Fruit fly (Drosophila melanogaster) whole organism, embryonic: ENCODE data around the gene att-ORFB.

Experiments used
- CG10654 ChIP-seq: fragments of 200-800 bp; sonication (Bioruptor generic); optimal IDR thresholded peaks from 2 replicates; lab custom pipeline; 2016; ENCODE audit warnings: missing biosample characterization, missing genetic modification characterization
- CG11398 ChIP-seq: fragments of 200-800 bp; sonication (Bioruptor generic); optimal IDR thresholded peaks from 2 replicates; lab custom pipeline; 2016; ENCODE audit warnings: missing biosample characterization, missing genetic modification characterization
- CG11695 ChIP-seq: fragments of 200-800 bp; sonication (Bioruptor generic); IDR thresholded peaks from 3 replicates; pipeline ENCODE4 v1.3.6; 2022; ENCODE audit warnings: missing biosample characterization, missing genetic modification characterization
- CG1529 ChIP-seq: fragments of 200-800 bp; sonication (Bioruptor generic); optimal IDR thresholded peaks from 3 replicates; lab custom pipeline; 2018; ENCODE audit warnings: missing biosample characterization, missing genetic modification characterization
- CG15601 ChIP-seq: fragments of 200-800 bp; sonication (Bioruptor generic); optimal IDR thresholded peaks from 3 replicates; lab custom pipeline; 2019; ENCODE audit warnings: missing biosample characterization, mild to moderate bottlenecking, missing genetic modification characterization, moderate library complexity
- CG1602 ChIP-seq: fragments of 200-800 bp; sonication (Bioruptor generic); optimal IDR thresholded peaks from 3 replicates; lab custom pipeline; 2016; ENCODE audit warnings: missing biosample characterization, missing genetic modification characterization
- CG16815 ChIP-seq: fragments of 200-800 bp; sonication (Bioruptor generic); optimal IDR thresholded peaks from 3 replicates; lab custom pipeline; 2017; ENCODE audit warnings: missing biosample characterization, mild to moderate bottlenecking, missing genetic modification characterization
- CG18764 ChIP-seq: fragments of 200-800 bp; sonication (Bioruptor generic); optimal IDR thresholded peaks from 3 replicates; lab custom pipeline; 2016; ENCODE audit warnings: missing biosample characterization, missing genetic modification characterization
- CG2116 ChIP-seq: fragments of 200-800 bp; sonication (Bioruptor generic); optimal IDR thresholded peaks from 3 replicates; lab custom pipeline; 2018; ENCODE audit warnings: missing biosample characterization, mild to moderate bottlenecking, missing genetic modification characterization
- CG2202 ChIP-seq: fragments of 200-800 bp; sonication (Bioruptor generic); optimal IDR thresholded peaks from 2 replicates; lab custom pipeline; 2018; ENCODE audit warnings: missing biosample characterization, mild to moderate bottlenecking, missing genetic modification characterization
- CG33557 ChIP-seq: fragments of 200-800 bp; sonication (Bioruptor generic); optimal IDR thresholded peaks from 2 replicates; lab custom pipeline; 2019; ENCODE audit warnings: missing biosample characterization, mild to moderate bottlenecking, missing genetic modification characterization, moderate library complexity
- CG3838 ChIP-seq: fragments of 200-800 bp; sonication (Bioruptor generic); optimal IDR thresholded peaks from 3 replicates; lab custom pipeline; 2016; ENCODE audit warnings: missing biosample characterization, missing genetic modification characterization
- CG4328 ChIP-seq: fragments of 200-800 bp; sonication (Bioruptor generic); optimal IDR thresholded peaks from 3 replicates; lab custom pipeline; 2017; ENCODE audit warnings: missing biosample characterization, missing genetic modification reagents, missing genetic modification characterization
- CG6254 ChIP-seq: fragments of 200-800 bp; sonication (Bioruptor generic); optimal IDR thresholded peaks from 3 replicates; lab custom pipeline; 2017; ENCODE audit warnings: mild to moderate bottlenecking, missing biosample characterization, missing genetic modification reagents, missing genetic modification characterization
- CG6854 ChIP-seq: fragments of 200-800 bp; sonication (Bioruptor generic); optimal IDR thresholded peaks from 3 replicates; lab custom pipeline; 2017; ENCODE audit warnings: missing biosample characterization, mild to moderate bottlenecking, missing genetic modification characterization
- CG8359 ChIP-seq: fragments of 200-800 bp; sonication (Bioruptor generic); optimal IDR thresholded peaks from 2 replicates; lab custom pipeline; 2017; ENCODE audit warnings: missing biosample characterization, mild to moderate bottlenecking, missing genetic modification characterization, borderline replicate concordance
- CG9817 ChIP-seq: fragments of 200-800 bp; sonication (Bioruptor generic); optimal IDR thresholded peaks from 2 replicates; lab custom pipeline; 2018; ENCODE audit warnings: missing biosample characterization, mild to moderate bottlenecking, missing genetic modification characterization, moderate library complexity
- CHES-1-like ChIP-seq: fragments of 200-800 bp; sonication (Bioruptor generic); optimal IDR thresholded peaks from 2 replicates; lab custom pipeline; 2016; ENCODE audit warnings: missing biosample characterization, missing genetic modification characterization
- Deaf1 ChIP-seq: fragments of 200-800 bp; optimal IDR thresholded peaks from 3 replicates; lab custom pipeline; 2019; ENCODE audit warnings: missing biosample characterization, mild to moderate bottlenecking, missing genetic modification characterization, moderate library complexity
- Fer2 ChIP-seq: fragments of 200-800 bp; sonication (Bioruptor generic); optimal IDR thresholded peaks from 2 replicates; lab custom pipeline; 2018; ENCODE audit warnings: missing biosample characterization, mild to moderate bottlenecking, missing genetic modification characterization, moderate library complexity
- Hand ChIP-seq: fragments of 200-800 bp; sonication (Bioruptor generic); optimal IDR thresholded peaks from 2 replicates; lab custom pipeline; 2017; ENCODE audit warnings: mild to moderate bottlenecking, missing biosample characterization, missing genetic modification reagents, missing genetic modification characterization
- Hmr ChIP-seq: fragments of 200-800 bp; sonication (Bioruptor generic); optimal IDR thresholded peaks from 3 replicates; lab custom pipeline; 2017; ENCODE audit warnings: mild to moderate bottlenecking, missing biosample characterization, missing genetic modification reagents, missing genetic modification characterization
- Hr78 ChIP-seq, 2 experiments: fragments of 200-800 bp in 1 of 2; fragments of >200 bp in 1 of 2; sonication (Bioruptor generic) in 1 of 2; optimal IDR thresholded peaks; 2 replicates each; lab custom pipeline; 2017 to 2019; ENCODE audit warnings: missing biosample characterization in 2 of 2, missing genetic modification characterization in 2 of 2, mild to moderate bottlenecking in 1 of 2, moderate library complexity in 1 of 2
- Kr ChIP-seq: fragments of 200-800 bp; sonication (Bioruptor generic); optimal IDR thresholded peaks from 2 replicates; lab custom pipeline; 2017; ENCODE audit warnings: missing biosample characterization, mild to moderate bottlenecking, missing genetic modification characterization
- Nf-YB ChIP-seq: fragments of 200-800 bp; sonication (Bioruptor generic); optimal IDR thresholded peaks from 3 replicates; lab custom pipeline; 2019; ENCODE audit warnings: missing biosample characterization, mild to moderate bottlenecking, missing genetic modification characterization, moderate library complexity
- Ravus ChIP-seq: fragments of 200-800 bp; sonication (Bioruptor generic); IDR thresholded peaks from 2 replicates; pipeline ENCODE4 v1.3.6; 2022; ENCODE audit warnings: missing biosample characterization, missing genetic modification characterization
- Vsx1 ChIP-seq: fragments of 200-800 bp; sonication (Bioruptor generic); optimal IDR thresholded peaks from 2 replicates; lab custom pipeline; 2017; ENCODE audit warnings: missing biosample characterization, mild to moderate bottlenecking, missing genetic modification characterization, missing genetic modification reagents
- bab2 ChIP-seq: fragments of 200-800 bp; sonication (Bioruptor generic); optimal IDR thresholded peaks from 2 replicates; lab custom pipeline; 2016; ENCODE audit warnings: missing biosample characterization, missing genetic modification characterization
- bcd ChIP-seq: fragments of 200-800 bp; sonication (Bioruptor generic); optimal IDR thresholded peaks from 2 replicates; lab custom pipeline; 2017; ENCODE audit warnings: missing biosample characterization, mild to moderate bottlenecking, missing genetic modification characterization
- chinmo ChIP-seq: fragments of 200-800 bp; sonication (Bioruptor generic); IDR thresholded peaks from 4 replicates; pipeline ENCODE4 v1.3.6; 2022; ENCODE audit warnings: missing biosample characterization, missing genetic modification characterization; ENCODE audit not compliant: partially characterized antibody
- corto ChIP-seq: fragments of 200-800 bp; sonication (Bioruptor generic); optimal IDR thresholded peaks from 2 replicates; lab custom pipeline; 2016; ENCODE audit warnings: missing biosample characterization, mild to moderate bottlenecking, missing genetic modification characterization, moderate library complexity
- crc ChIP-seq: fragments of 200-800 bp; sonication (Bioruptor generic); optimal IDR thresholded peaks from 2 replicates; lab custom pipeline; 2016; ENCODE audit warnings: missing biosample characterization, missing genetic modification characterization
- fd96Cb ChIP-seq: fragments of 200-800 bp; sonication (Bioruptor generic); optimal IDR thresholded peaks from 2 replicates; lab custom pipeline; 2018; ENCODE audit warnings: missing biosample characterization, mild to moderate bottlenecking, missing genetic modification characterization, moderate library complexity
- ftz-f1 ChIP-seq: fragments of 200-800 bp; sonication (Bioruptor generic); optimal IDR thresholded peaks from 2 replicates; lab custom pipeline; 2016; ENCODE audit warnings: missing biosample characterization, missing genetic modification characterization
- gcm ChIP-seq: fragments of 200-800 bp; sonication (Bioruptor generic); optimal IDR thresholded peaks from 2 replicates; lab custom pipeline; 2019; ENCODE audit warnings: missing biosample characterization, mild to moderate bottlenecking, missing genetic modification characterization, moderate library complexity
- gem ChIP-seq: fragments of 200-800 bp; sonication (Bioruptor generic); optimal IDR thresholded peaks from 2 replicates; lab custom pipeline; 2019; ENCODE audit warnings: missing biosample characterization, mild to moderate bottlenecking, missing genetic modification characterization, moderate library complexity
- grn ChIP-seq: fragments of 200-800 bp; sonication (Bioruptor generic); optimal IDR thresholded peaks from 3 replicates; lab custom pipeline; 2017; ENCODE audit warnings: missing biosample characterization, missing genetic modification characterization
- ham ChIP-seq: fragments of 200-800 bp; sonication (Bioruptor generic); IDR thresholded peaks from 2 replicates; pipeline ENCODE4 v1.3.6; 2022; ENCODE audit warnings: missing biosample characterization, missing genetic modification characterization
- kah ChIP-seq: fragments of 200-800 bp; sonication (Bioruptor generic); optimal IDR thresholded peaks from 2 replicates; lab custom pipeline; 2018; ENCODE audit warnings: missing biosample characterization, mild to moderate bottlenecking, missing genetic modification characterization
- lab ChIP-seq: fragments of 200-800 bp; sonication (Bioruptor generic); optimal IDR thresholded peaks from 3 replicates; lab custom pipeline; 2017; ENCODE audit warnings: missing biosample characterization, missing genetic modification characterization, mild to moderate bottlenecking, moderate library complexity, missing genetic modification reagents
- slou ChIP-seq: fragments of 200-800 bp; sonication (Bioruptor generic); optimal IDR thresholded peaks from 3 replicates; lab custom pipeline; 2016; ENCODE audit warnings: missing biosample characterization, missing genetic modification characterization
- sna ChIP-seq: fragments of 200-800 bp; sonication (Bioruptor generic); IDR thresholded peaks from 2 replicates; pipeline ENCODE4 v1.3.6; 2022; ENCODE audit warnings: missing biosample characterization, missing genetic modification characterization; ENCODE audit not compliant: partially characterized antibody
- tap ChIP-seq: fragments of 200-800 bp; optimal IDR thresholded peaks from 3 replicates; lab custom pipeline; 2019; ENCODE audit warnings: missing biosample characterization, mild to moderate bottlenecking, missing genetic modification characterization, moderate library complexity
- unpg ChIP-seq: fragments of 200-800 bp; sonication (Bioruptor generic); optimal IDR thresholded peaks from 3 replicates; lab custom pipeline; 2018; ENCODE audit warnings: missing biosample characterization, mild to moderate bottlenecking, missing genetic modification characterization, moderate library complexity
- vnd ChIP-seq: fragments of 200-800 bp; sonication (Bioruptor generic); IDR thresholded peaks from 3 replicates; pipeline ENCODE4 v1.3.6; 2022; ENCODE audit warnings: missing biosample characterization, missing genetic modification characterization; ENCODE audit not compliant: partially characterized antibody
- z ChIP-seq: fragments of 200-800 bp; sonication (Bioruptor generic); IDR thresholded peaks from 3 replicates; pipeline ENCODE4 v1.3.6; 2022; ENCODE audit warnings: missing biosample characterization, missing genetic modification characterization
- zfh1 ChIP-seq: fragments of 200-800 bp; sonication (Bioruptor generic); IDR thresholded peaks from 3 replicates; pipeline ENCODE4 v1.3.6; 2022; ENCODE audit warnings: missing biosample characterization, missing genetic modification characterization

Gene att-ORFB

DNA sequence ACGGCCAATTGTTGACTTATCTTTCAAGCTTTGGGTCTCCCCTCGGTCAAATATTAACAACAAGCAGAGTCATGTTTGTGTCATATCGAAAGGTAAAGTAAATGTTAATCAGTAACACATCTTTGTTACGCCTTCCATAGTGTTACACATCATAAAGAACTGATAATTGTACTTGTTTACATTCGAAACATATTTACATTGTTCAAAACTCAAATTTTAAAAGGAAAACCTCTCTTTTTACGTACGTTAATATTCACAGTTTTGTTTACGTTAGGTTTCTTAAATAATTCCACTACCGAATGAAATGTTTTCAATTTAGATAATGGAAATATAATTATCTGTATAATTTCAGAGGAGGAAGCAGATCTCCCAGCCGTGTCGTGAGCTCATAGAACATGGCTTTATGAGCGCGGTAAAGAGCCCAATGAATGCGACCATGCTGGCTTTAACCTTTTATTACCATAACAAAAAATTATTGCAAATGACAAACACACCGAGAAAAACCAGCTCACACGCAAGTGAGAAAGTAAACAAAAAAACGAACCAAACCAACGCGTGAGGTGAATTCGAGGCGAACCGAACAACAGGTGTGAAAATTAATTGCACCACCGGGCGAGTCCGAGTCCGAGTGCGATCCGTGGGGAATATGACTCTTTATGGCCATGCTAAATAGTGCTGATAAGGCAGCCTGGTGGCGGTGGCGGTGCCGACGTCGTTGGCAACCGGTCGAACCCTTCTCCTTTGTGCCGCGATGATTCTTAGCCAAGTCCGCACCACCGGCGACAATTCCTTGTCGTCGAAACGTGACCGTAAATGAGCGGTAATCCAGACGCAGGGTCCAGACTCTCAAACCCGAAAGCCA lies 11.7 kb downstream of the att-ORFB start (continued):
- TF ChIP-seq CG6254 (GFP tag; lab: Kevin White, UChicago) (peak; percentile 20), CG18764 (GFP tag; lab: Kevin White, UChicago) (no peak), Deaf1 (peak; percentile 29), unpg (no peak), CG33557 (GFP tag; lab: Kevin White, UChicago) (peak; percentile 84), Hmr (GFP tag; lab: Kevin White, UChicago) (peak; percentile 54), CG4328 (peak; percentile 36), tap (tag; lab: Kevin White, UChicago) (peak; percentile 41), CG16815 (GFP tag; lab: Kevin White, UChicago) (no peak), gem (peak; percentile 67), CG6854 (GFP tag; lab: Kevin White, UChicago) (peak; percentile 13), CG1529 (GFP tag; lab: Kevin White, UChicago) (peak; percentile 71), crc (GFP tag; lab: Kevin White, UChicago) (no peak), grn (GFP tag; lab: Kevin White, UChicago) (peak; percentile 29), gcm (GFP tag; lab: Kevin White, UChicago) (peak; percentile 72), kah (GFP tag; lab: Kevin White, UChicago) (peak; percentile 56), zfh1 (GFP tag; lab: Robert Waterston, UW) (peak; percentile 60; the same call in 2 of the 3 replicates), corto (no peak), bcd (no peak), CG15601 (tag; lab: Kevin White, UChicago) (peak; percentile 81), Kr (GFP tag; lab: Kevin White, UChicago) (peak; percentile 74), bab2 (GFP tag; lab: Kevin White, UChicago) (peak; percentile 51), CG1602 (peak; percentile 42), z (GFP tag; lab: Robert Waterston, UW) (peak; percentile 52; the same call in 1 of the 3 replicates), CHES-1-like (GFP tag; lab: Kevin White, UChicago) (no peak), CG9817 (tag; lab: Kevin White, UChicago) (peak; percentile 32), Fer2 (tag; lab: Kevin White, UChicago) (peak; percentile 18), CG3838 (GFP tag; lab: Kevin White, UChicago) (peak; percentile 51), slou (GFP tag; lab: Kevin White, UChicago) (peak; percentile 30), lab (peak; percentile 7), CG8359 (peak; percentile 5), CG10654 (GFP tag; lab: Kevin White, UChicago) (peak; percentile 19), CG2202 (tag; lab: Kevin White, UChicago) (peak; percentile 77), CG11398 (GFP tag; lab: Kevin White, UChicago) (peak; percentile 48), Hr78 (GFP tag; optimal IDR thresholded peaks at IDR 0.05; lab: Kevin White, UChicago) (peak in 1 of 2 experiments; percentile 31), Hand (GFP tag; lab: Kevin White, UChicago) (no peak), CG2116 (GFP tag; lab: Kevin White, UChicago) (peak; percentile 21), chinmo (GFP tag; lab: Robert Waterston, UW) (0 out of 4 replicates have a peak, but pooled peaks have one; percentile 47), ftz-f1 (GFP tag; lab: Kevin White, UChicago) (no peak), fd96Cb (tag; lab: Kevin White, UChicago) (no peak), vnd (GFP tag; lab: Robert Waterston, UW) (no peak), Nf-YB (GFP tag; lab: Kevin White, UChicago) (peak; percentile 33), sna (GFP tag; lab: Robert Waterston, UW) (no peak), ham (GFP tag; lab: Robert Waterston, UW) (no peak), Ravus (no peak), Vsx1 (GFP tag; lab: Kevin White, UChicago) (peak; percentile 54), CG11695 (GFP tag; lab: Robert Waterston, UW) (peak; percentile 56; the same call in 1 of the 3 replicates)
